Fruit fly (Drosophila melanogaster): ENCODE data around the gene CtsL4.

CtsL4 gene

dm6 chr2L:10339212-10339721 lies 17.1 kb downstream of the CtsL4 start, which contains the start of gene SamDC (continued):
- TF ChIP-seq CG8359 (GFP tag; optimal IDR thresholded peaks at IDR 0.05; ENCODE audit: borderline replicate concordance) (no peak), CG14965 (GFP tag; optimal IDR thresholded peaks at IDR 0.05; ENCODE audit: borderline replicate concordance) (no peak), CG9817 (tag; optimal IDR thresholded peaks at IDR 0.05) (peak; percentile 29), ranshi (GFP tag; IDR thresholded peaks at IDR 0.05) (no peak), CrebB (tag; optimal IDR thresholded peaks at IDR 0.05) (peak; percentile 18), CG10462 (GFP tag; optimal IDR thresholded peaks at IDR 0.05) (no peak), CG31365 (tag; optimal IDR thresholded peaks at IDR 0.05) (no peak), CG9609 (GFP tag; optimal IDR thresholded peaks at IDR 0.05) (no peak), btn (GFP tag; optimal IDR thresholded peaks at IDR 0.05) (no peak), Bdp1 (GFP tag; optimal IDR thresholded peaks at IDR 0.05) (no peak), Mrtf (GFP tag; IDR thresholded peaks at IDR 0.05) (no peak), CG3407 (GFP tag; optimal IDR thresholded peaks at IDR 0.05) (no peak), row (GFP tag; IDR thresholded peaks at IDR 0.05) (peak; percentile 90), ham (GFP tag; IDR thresholded peaks at IDR 0.05) (no peak), CG3995 (GFP tag; optimal IDR thresholded peaks at IDR 0.05) (peak; percentile 8), disco-r (GFP tag; optimal IDR thresholded peaks at IDR 0.05) (no peak), Hmx (GFP tag; optimal IDR thresholded peaks at IDR 0.05) (no peak), rib (GFP tag; IDR thresholded peaks at IDR 0.05) (no peak), gsb (GFP tag; IDR thresholded peaks at IDR 0.05) (no peak), CG5180 (GFP tag; optimal IDR thresholded peaks at IDR 0.05) (peak; percentile 59), CG9437 (GFP tag; optimal IDR thresholded peaks at IDR 0.05) (peak; percentile 25), CG3726 (GFP tag; IDR thresholded peaks at IDR 0.05) (no peak), CG10274 (GFP tag; optimal IDR thresholded peaks at IDR 0.05) (no peak), CG8765 (GFP tag; IDR thresholded peaks at IDR 0.05) (no peak), kah (GFP tag; optimal IDR thresholded peaks at IDR 0.05) (no peak), Six4 (GFP tag; optimal IDR thresholded peaks at IDR 0.05) (no peak), CG33557 (GFP tag; optimal IDR thresholded peaks at IDR 0.05) (no peak), sug (tag; optimal IDR thresholded peaks at IDR 0.05) (peak; percentile 48), CG6791 (GFP tag; IDR thresholded peaks at IDR 0.05; ENCODE audit: partially characterized antibody) (peak; percentile 87), D (optimal IDR thresholded peaks at IDR 0.05) (no peak), D (GFP tag; optimal IDR thresholded peaks at IDR 0.05) (no peak), jigr1 (GFP tag; IDR thresholded peaks at IDR 0.05) (no peak; the same call in 2 of the 3 replicates), CG13894 (tag; optimal IDR thresholded peaks at IDR 0.05) (peak; percentile 66), Pdp1 (GFP tag; optimal IDR thresholded peaks at IDR 0.05) (peak; percentile 2 to 82), CG8944 (GFP tag; optimal IDR thresholded peaks at IDR 0.05) (peak; percentile 17), da (GFP tag; optimal IDR thresholded peaks at IDR 0.05) (no peak), Dll (GFP tag; IDR thresholded peaks at IDR 0.05; ENCODE audit: partially characterized antibody) (peak; percentile 77), CG32772 (GFP tag; IDR thresholded peaks at IDR 0.05) (no peak), CG4707 (GFP tag; optimal IDR thresholded peaks at IDR 0.05) (peak; percentile 8), ase (GFP tag; IDR thresholded peaks at IDR 0.05) (no peak), Opbp (GFP tag; IDR thresholded peaks at IDR 0.05; ENCODE audit: partially characterized antibody) (peak; percentile 83), CG1832 (GFP tag; optimal IDR thresholded peaks at IDR 0.05) (no peak), Sry-δ (GFP tag; optimal IDR thresholded peaks at IDR 0.05) (peak; percentile 92), Usf (GFP tag; optimal IDR thresholded peaks at IDR 0.05) (no peak), CG30431 (GFP tag; optimal IDR thresholded peaks at IDR 0.05) (no peak), Hand (GFP tag; optimal IDR thresholded peaks at IDR 0.05) (no peak), ind (GFP tag; optimal IDR thresholded peaks at IDR 0.05) (peak; percentile 25), CG4730 (GFP tag; IDR thresholded peaks at IDR 0.05) (no peak), CG4820 (GFP tag; optimal IDR thresholded peaks at IDR 0.05) (no peak), E2f2 (GFP tag; IDR thresholded peaks at IDR 0.05) (peak; percentile 42), CG15514 (GFP tag; optimal IDR thresholded peaks at IDR 0.05) (peak; percentile 80)
